Fruit fly (Drosophila melanogaster): ENCODE data around the gene CG5665.

The CG5665 gene

dm6 chr3L:20385969-20386370, 27.7 kb downstream of the CG5665 start:
- TF ChIP-seq h (GFP tag; optimal IDR thresholded peaks at IDR 0.05), result no peak
- no peak for TF ChIP-seq Mio (GFP tag; optimal IDR thresholded peaks at IDR 0.05)
- TF ChIP-seq Rel (GFP tag; optimal IDR thresholded peaks at IDR 0.05), result no peak
- peak; percentile 76 for TF ChIP-seq Rel (tag; optimal IDR thresholded peaks at IDR 0.05)
- TF ChIP-seq psq (GFP tag; optimal IDR thresholded peaks at IDR 0.05), result no peak
- TF ChIP-seq Sp1 (GFP tag; optimal IDR thresholded peaks at IDR 0.05), result peak; percentile 6

- TF ChIP-seq fru (GFP tag; optimal IDR thresholded peaks at IDR 0.05), result no peak
- no peak for TF ChIP-seq Rel (GFP tag; optimal IDR thresholded peaks at IDR 0.05)
- TF ChIP-seq Rel (tag; optimal IDR thresholded peaks at IDR 0.05), result peak; percentile 79
- TF ChIP-seq Jra (GFP tag; optimal IDR thresholded peaks at IDR 0.05), result peak; percentile 0
- peak; percentile 59 for TF ChIP-seq h (GFP tag; optimal IDR thresholded peaks at IDR 0.05)
- no peak for TF ChIP-seq CrebA (GFP tag; optimal IDR thresholded peaks at IDR 0.05; ENCODE audit: borderline replicate concordance)
- peak; percentile 5 for TF ChIP-seq Sp1 (GFP tag; optimal IDR thresholded peaks at IDR 0.05)
- peak; percentile 37 for TF ChIP-seq Hr83 (GFP tag; optimal IDR thresholded peaks at IDR 0.05; ENCODE audit: poor library complexity, severe bottlenecking)
Observed at dm6 chr3L:20387038-20387842, 28.9 kb downstream of the CG5665 start.

- TF ChIP-seq Dif (GFP tag; optimal IDR thresholded peaks at IDR 0.05; ENCODE audit: partially characterized antibody) (no peak), GATAd (GFP tag; optimal IDR thresholded peaks at IDR 0.05) (no peak), Abd-B (GFP tag; optimal IDR thresholded peaks at IDR 0.05) (no peak), CrebA (GFP tag; optimal IDR thresholded peaks at IDR 0.05; ENCODE audit: borderline replicate concordance) (no peak), Rel (GFP tag; optimal IDR thresholded peaks at IDR 0.05) (no peak), Rel (tag; optimal IDR thresholded peaks at IDR 0.05) (no peak), rgr (GFP tag; optimal IDR thresholded peaks at IDR 0.05) (no peak), h (GFP tag; optimal IDR thresholded peaks at IDR 0.05) (no peak), dl (GFP tag; optimal IDR thresholded peaks at IDR 0.05; ENCODE audit: insufficient read depth in 1 of 2, partially characterized antibody in 2 of 2) (no peak)
Observed at dm6 chr3L:20387843-20388163, 29.5 kb downstream of the CG5665 start.

dm6 chr3L:20388983-20389382, 30.7 kb downstream of the CG5665 start:
- peak; percentile 40 for TF ChIP-seq OdsH (GFP tag; optimal IDR thresholded peaks at IDR 0.05)
- peak; percentile 20 for TF ChIP-seq brk (GFP tag; optimal IDR thresholded peaks at IDR 0.05)
- TF ChIP-seq Abd-B (GFP tag; optimal IDR thresholded peaks at IDR 0.05), result no peak
- no peak for TF ChIP-seq Hr83 (GFP tag; optimal IDR thresholded peaks at IDR 0.05; ENCODE audit: poor library complexity, severe bottlenecking)
- TF ChIP-seq GATAd (GFP tag; optimal IDR thresholded peaks at IDR 0.05), result no peak
- no peak for TF ChIP-seq psq (GFP tag; optimal IDR thresholded peaks at IDR 0.05)
- peak; percentile 24 for TF ChIP-seq fru (GFP tag; optimal IDR thresholded peaks at IDR 0.05)
- TF ChIP-seq Myc (optimal IDR thresholded peaks at IDR 0.05), result no peak
- TF ChIP-seq tai (GFP tag; optimal IDR thresholded peaks at IDR 0.05), result no peak
- TF ChIP-seq ey (GFP tag; optimal IDR thresholded peaks at IDR 0.05), result peak; percentile 57
- TF ChIP-seq Rel (GFP tag; optimal IDR thresholded peaks at IDR 0.05), result no peak
- no peak for TF ChIP-seq Rel (tag; optimal IDR thresholded peaks at IDR 0.05)
- peak; percentile 51 for TF ChIP-seq rgr (GFP tag; optimal IDR thresholded peaks at IDR 0.05)
- TF ChIP-seq h (GFP tag; optimal IDR thresholded peaks at IDR 0.05), result peak; percentile 73
- peak in 1 of 2 experiments; percentile 44 for TF ChIP-seq foxo (GFP tag; optimal IDR thresholded peaks at IDR 0.05)

- TF ChIP-seq N (GFP tag; optimal IDR thresholded peaks at IDR 0.05) (no peak), CrebA (GFP tag; optimal IDR thresholded peaks at IDR 0.05; ENCODE audit: borderline replicate concordance) (no peak), Rel (GFP tag; optimal IDR thresholded peaks at IDR 0.05) (no peak), Rel (tag; optimal IDR thresholded peaks at IDR 0.05) (peak; percentile 49), h (GFP tag; optimal IDR thresholded peaks at IDR 0.05) (peak; percentile 8), fru (GFP tag; optimal IDR thresholded peaks at IDR 0.05) (no peak), sage (GFP tag; optimal IDR thresholded peaks at IDR 0.05) (no peak), usp (GFP tag; optimal IDR thresholded peaks at IDR 0.05) (no peak), lola (GFP tag; optimal IDR thresholded peaks at IDR 0.05) (no peak), GATAd (GFP tag; optimal IDR thresholded peaks at IDR 0.05) (no peak), Jra (GFP tag; optimal IDR thresholded peaks at IDR 0.05) (peak; percentile 11)
Observed at dm6 chr3L:20393357-20393756, 35.0 kb downstream of the CG5665 start, which contains the start of gene CG33969. Gene CG33969 (minus strand): TSS chr3L:20393553.

- no peak for TF ChIP-seq Rel (GFP tag; optimal IDR thresholded peaks at IDR 0.05)
- peak; percentile 91 for TF ChIP-seq Rel (tag; optimal IDR thresholded peaks at IDR 0.05)
- no peak for TF ChIP-seq sage (GFP tag; optimal IDR thresholded peaks at IDR 0.05)
- TF ChIP-seq Hr83 (GFP tag; optimal IDR thresholded peaks at IDR 0.05; ENCODE audit: poor library complexity, severe bottlenecking), result peak; percentile 3
- peak; percentile 62 for TF ChIP-seq rgr (GFP tag; optimal IDR thresholded peaks at IDR 0.05)
- TF ChIP-seq br (GFP tag; optimal IDR thresholded peaks at IDR 0.05), result peak; percentile 53
- TF ChIP-seq brk (GFP tag; optimal IDR thresholded peaks at IDR 0.05), result peak; percentile 29
- peak; percentile 8 for TF ChIP-seq sv (GFP tag; optimal IDR thresholded peaks at IDR 0.05)
- peak; percentile 68 for TF ChIP-seq fru (GFP tag; optimal IDR thresholded peaks at IDR 0.05)
- TF ChIP-seq h (GFP tag; optimal IDR thresholded peaks at IDR 0.05), result peak; percentile 68
- peak; percentile 58 for TF ChIP-seq OdsH (GFP tag; optimal IDR thresholded peaks at IDR 0.05)
- TF ChIP-seq Hnf4 (GFP tag; optimal IDR thresholded peaks at IDR 0.05), result peak; percentile 30
- no peak for TF ChIP-seq tai (GFP tag; optimal IDR thresholded peaks at IDR 0.05)
- TF ChIP-seq jim (GFP tag; optimal IDR thresholded peaks at IDR 0.05), result no peak
- TF ChIP-seq foxo (GFP tag; optimal IDR thresholded peaks at IDR 0.05), result peak in 1 of 2 experiments; percentile 71
- peak; percentile 46 for TF ChIP-seq Sp1 (GFP tag; optimal IDR thresholded peaks at IDR 0.05)
- peak; percentile 25 for TF ChIP-seq HLH106 (tag; optimal IDR thresholded peaks at IDR 0.05)
- no peak for TF ChIP-seq dl (GFP tag; optimal IDR thresholded peaks at IDR 0.05; ENCODE audit: insufficient read depth in 1 of 2, partially characterized antibody in 2 of 2)
- no peak for TF ChIP-seq Dif (GFP tag; optimal IDR thresholded peaks at IDR 0.05; ENCODE audit: partially characterized antibody)
- peak; percentile 54 for TF ChIP-seq ey (GFP tag; optimal IDR thresholded peaks at IDR 0.05)
- peak; percentile 33 for TF ChIP-seq CG32264 (GFP tag; optimal IDR thresholded peaks at IDR 0.05)
- TF ChIP-seq woc (GFP tag; optimal IDR thresholded peaks at IDR 0.05), result peak; percentile 50
Observed at dm6 chr3L:20395257-20395909, 37.1 kb downstream of the CG5665 start.
